Worm (Caenorhabditis elegans) whole organism, late embryonic: ENCODE measurements around the gene cest-8.

Experiments
- C38D4.7 ChIP-seq: fragments of 200-800 bp; sonication (Bioruptor generic); optimal IDR thresholded peaks from 2 replicates; lab custom pipeline; 2018; ENCODE audit warnings: mild to moderate bottlenecking, missing genetic modification characterization, moderate library complexity, missing compliant biosample characterization
- F13H6.1 ChIP-seq: sonication (generic microtip); optimal IDR thresholded peaks from 2 replicates; lab custom pipeline; 2016; ENCODE audit warnings: missing genetic modification characterization, missing compliant biosample characterization
- K02D7.2 ChIP-seq: sonication (generic microtip); optimal IDR thresholded peaks from 2 replicates; lab custom pipeline; 2017; ENCODE audit warnings: mild to moderate bottlenecking, missing genetic modification characterization, missing compliant biosample characterization
- Y22D7AL.16 ChIP-seq: sonication (generic microtip); optimal IDR thresholded peaks from 2 replicates; lab custom pipeline; 2016; ENCODE audit warnings: missing genetic modification characterization, missing compliant biosample characterization
- ahr-1 ChIP-seq: sonication (generic microtip); optimal IDR thresholded peaks from 2 replicates; lab custom pipeline; 2016; ENCODE audit warnings: missing genetic modification characterization, missing compliant biosample characterization
- ama-1 ChIP-seq: fragments of 150-350 bp; optimal IDR thresholded peaks from 2 replicates; lab custom pipeline; 2014
- ceh-14 ChIP-seq: sonication (generic microtip); optimal IDR thresholded peaks from 2 replicates; lab custom pipeline; 2016; ENCODE audit warnings: missing genotype, missing genetic modification characterization, missing compliant biosample characterization
- ceh-18 ChIP-seq: sonication (generic microtip); optimal IDR thresholded peaks from 2 replicates; lab custom pipeline; 2016; ENCODE audit warnings: missing genetic modification characterization, missing compliant biosample characterization
- ceh-19 ChIP-seq: fragments of 200-800 bp; sonication (Bioruptor generic); optimal IDR thresholded peaks from 2 replicates; lab custom pipeline; 2018; ENCODE audit warnings: mild to moderate bottlenecking, missing genetic modification characterization, missing compliant biosample characterization
- ceh-2 ChIP-seq: sonication (generic microtip); optimal IDR thresholded peaks from 2 replicates; lab custom pipeline; 2016; ENCODE audit warnings: missing genotype, missing genetic modification characterization, missing compliant biosample characterization
- ceh-22 ChIP-seq: sonication (generic microtip); optimal IDR thresholded peaks from 2 replicates; lab custom pipeline; 2017; ENCODE audit warnings: missing biosample characterization, missing genetic modification characterization
- ceh-24 ChIP-seq: sonication (generic microtip); optimal IDR thresholded peaks from 2 replicates; lab custom pipeline; 2016; ENCODE audit warnings: mild to moderate bottlenecking, missing genetic modification characterization, missing compliant biosample characterization
- ceh-30 ChIP-seq: fragments of 150-350 bp; optimal IDR thresholded peaks from 2 replicates; lab custom pipeline; 2014; ENCODE audit warnings: missing biosample characterization, missing genetic modification characterization
- ceh-31 ChIP-seq: sonication (generic microtip); optimal IDR thresholded peaks from 2 replicates; lab custom pipeline; 2016; ENCODE audit warnings: missing genetic modification characterization, missing compliant biosample characterization
- ceh-45 ChIP-seq: fragments of 200-800 bp; sonication (Bioruptor generic); IDR thresholded peaks from 2 replicates; pipeline ENCODE4 v1.3.6; 2022; ENCODE audit warnings: missing genetic modification reagents, missing genetic modification characterization, missing compliant biosample characterization
- ceh-6 ChIP-seq: fragments of 200-800 bp; sonication (Bioruptor generic); optimal IDR thresholded peaks from 2 replicates; lab custom pipeline; 2018; ENCODE audit warnings: mild to moderate bottlenecking, missing genetic modification characterization, missing compliant biosample characterization
- che-1 ChIP-seq: sonication (generic microtip); optimal IDR thresholded peaks from 2 replicates; lab custom pipeline; 2016; ENCODE audit warnings: mild to moderate bottlenecking, missing genetic modification characterization, missing compliant biosample characterization
- dmd-4 ChIP-seq: sonication (generic microtip); optimal IDR thresholded peaks from 2 replicates; lab custom pipeline; 2016; ENCODE audit warnings: borderline replicate concordance, missing genetic modification characterization, missing compliant biosample characterization
- dve-1 ChIP-seq: sonication (generic microtip); optimal IDR thresholded peaks from 2 replicates; lab custom pipeline; 2017; ENCODE audit warnings: antibody characterized with exemption, mild to moderate bottlenecking, missing genetic modification characterization, missing compliant biosample characterization
- elt-4 ChIP-seq: sonication (generic microtip); optimal IDR thresholded peaks from 2 replicates; lab custom pipeline; 2016; ENCODE audit warnings: missing genetic modification characterization, missing compliant biosample characterization
- ets-4 ChIP-seq: sonication (generic microtip); optimal IDR thresholded peaks from 2 replicates; lab custom pipeline; 2016; ENCODE audit warnings: missing genetic modification characterization, missing compliant biosample characterization
- eyg-1 ChIP-seq: sonication (generic microtip); optimal IDR thresholded peaks from 2 replicates; lab custom pipeline; 2016; ENCODE audit warnings: missing genotype, missing genetic modification characterization, missing compliant biosample characterization
- fax-1 ChIP-seq: sonication (generic microtip); optimal IDR thresholded peaks from 2 replicates; lab custom pipeline; 2016; ENCODE audit warnings: missing genotype, missing genetic modification characterization, missing compliant biosample characterization
- fkh-10 ChIP-seq: fragments of 150-350 bp; optimal IDR thresholded peaks from 2 replicates; lab custom pipeline; 2014; ENCODE audit warnings: missing biosample characterization, missing genetic modification reagents, missing genetic modification characterization
- hlh-13 ChIP-seq: fragments of 200-800 bp; sonication (Bioruptor generic); optimal IDR thresholded peaks from 2 replicates; lab custom pipeline; 2018; ENCODE audit warnings: mild to moderate bottlenecking, missing genetic modification characterization, missing compliant biosample characterization
- hlh-15 ChIP-seq: sonication (generic microtip); optimal IDR thresholded peaks from 2 replicates; lab custom pipeline; 2016; ENCODE audit warnings: missing genetic modification characterization, missing compliant biosample characterization
- hlh-30 ChIP-seq: sonication (generic microtip); optimal IDR thresholded peaks from 2 replicates; lab custom pipeline; 2017; ENCODE audit warnings: antibody characterized with exemption, missing genetic modification characterization, missing compliant biosample characterization; ENCODE audit not compliant: insufficient read depth
- hlh-6 ChIP-seq: sonication (generic microtip); optimal IDR thresholded peaks from 2 replicates; lab custom pipeline; 2016; ENCODE audit warnings: missing genotype, missing genetic modification characterization, missing compliant biosample characterization
- lim-6 ChIP-seq: sonication (generic microtip); optimal IDR thresholded peaks from 2 replicates; lab custom pipeline; 2016; ENCODE audit warnings: missing genetic modification characterization, missing compliant biosample characterization
- lin-11 ChIP-seq: fragments of 200-800 bp; sonication (Bioruptor generic); optimal IDR thresholded peaks from 2 replicates; lab custom pipeline; 2018; ENCODE audit warnings: mild to moderate bottlenecking, missing genetic modification characterization, missing compliant biosample characterization
- madf-2 ChIP-seq: sonication (generic microtip); optimal IDR thresholded peaks from 2 replicates; lab custom pipeline; 2017; ENCODE audit warnings: missing genetic modification characterization, missing compliant biosample characterization
- mec-3 ChIP-seq: sonication (generic microtip); optimal IDR thresholded peaks from 2 replicates; lab custom pipeline; 2016; ENCODE audit warnings: borderline replicate concordance, missing genetic modification characterization, missing compliant biosample characterization
- nfya-1 ChIP-seq: sonication (generic microtip); optimal IDR thresholded peaks from 2 replicates; lab custom pipeline; 2017; ENCODE audit warnings: missing genetic modification characterization, mild to moderate bottlenecking, missing compliant biosample characterization, antibody characterized with exemption, moderate library complexity
- nhr-232 ChIP-seq: sonication (generic microtip); optimal IDR thresholded peaks from 2 replicates; lab custom pipeline; 2016; ENCODE audit warnings: missing genetic modification characterization, missing compliant biosample characterization
- odd-2 ChIP-seq: sonication (generic microtip); optimal IDR thresholded peaks from 2 replicates; lab custom pipeline; 2017; ENCODE audit warnings: antibody characterized with exemption, mild to moderate bottlenecking, missing genetic modification characterization, missing compliant biosample characterization
- pat-9 ChIP-seq: fragments of 200-800 bp; sonication (Bioruptor generic); optimal IDR thresholded peaks from 2 replicates; lab custom pipeline; 2018; ENCODE audit warnings: mild to moderate bottlenecking, missing genetic modification characterization, moderate library complexity, missing compliant biosample characterization
- pha-2 ChIP-seq: sonication (generic microtip); optimal IDR thresholded peaks from 2 replicates; lab custom pipeline; 2017; ENCODE audit warnings: mild to moderate bottlenecking, missing genetic modification characterization, missing compliant biosample characterization
- pha-4 ChIP-seq: fragments of 150-350 bp; optimal IDR thresholded peaks from 2 replicates; lab custom pipeline; 2018; ENCODE audit warnings: missing biosample characterization, missing genetic modification reagents, missing genetic modification characterization
- pqm-1 ChIP-seq: sonication (generic microtip); optimal IDR thresholded peaks from 2 replicates; lab custom pipeline; 2016; ENCODE audit warnings: missing genetic modification characterization, missing compliant biosample characterization
- pros-1 ChIP-seq: fragments of 150-350 bp; optimal IDR thresholded peaks from 2 replicates; lab custom pipeline; 2014; ENCODE audit warnings: missing biosample characterization, missing genetic modification reagents, missing genetic modification characterization
- sdc-2 ChIP-seq: sonication (generic microtip); optimal IDR thresholded peaks from 2 replicates; lab custom pipeline; 2016; ENCODE audit warnings: missing genotype, missing genetic modification characterization, missing compliant biosample characterization
- sox-2 ChIP-seq: fragments of 200-800 bp; sonication (Bioruptor generic); IDR thresholded peaks from 2 replicates; pipeline ENCODE4 v1.3.6; 2022; ENCODE audit warnings: missing genetic modification reagents, missing genetic modification characterization, missing compliant biosample characterization
- sox-4 ChIP-seq: sonication (generic microtip); optimal IDR thresholded peaks from 2 replicates; lab custom pipeline; 2017; ENCODE audit warnings: mild to moderate bottlenecking, missing genetic modification characterization, inconsistent platforms, missing compliant biosample characterization
- tbx-2 ChIP-seq: sonication (generic microtip); optimal IDR thresholded peaks from 2 replicates; lab custom pipeline; 2016; ENCODE audit warnings: missing genetic modification characterization, missing compliant biosample characterization
- tbx-7 ChIP-seq: sonication (generic microtip); optimal IDR thresholded peaks from 2 replicates; lab custom pipeline; 2016; ENCODE audit warnings: missing genotype, missing genetic modification characterization, missing compliant biosample characterization
- unc-3 ChIP-seq, 2 experiments: fragments of 200-800 bp in 1 of 2; sonication (Bioruptor generic) in 1 of 2; sonication (generic microtip) in 1 of 2; conservative IDR thresholded peaks in 1 of 2; optimal IDR thresholded peaks in 1 of 2; 2 replicates each; pipeline versions ENCODE4 v1.3.6 to Lab custom; 2016 to 2022; ENCODE audit warnings: missing compliant biosample characterization in 2 of 2, missing genetic modification characterization in 2 of 2, missing genetic modification reagents in 1 of 2
- unc-42 ChIP-seq: sonication (generic microtip); optimal IDR thresholded peaks from 2 replicates; lab custom pipeline; 2016; ENCODE audit warnings: missing genotype, missing genetic modification characterization, missing compliant biosample characterization
- unc-55 ChIP-seq: sonication (generic microtip); optimal IDR thresholded peaks from 2 replicates; lab custom pipeline; 2017; ENCODE audit warnings: missing biosample characterization, missing genetic modification reagents, missing genetic modification characterization
- zip-5 ChIP-seq: sonication (generic microtip); optimal IDR thresholded peaks from 2 replicates; lab custom pipeline; 2016; ENCODE audit warnings: missing genetic modification characterization, missing compliant biosample characterization
- ztf-16 ChIP-seq: sonication (generic microtip); optimal IDR thresholded peaks from 2 replicates; lab custom pipeline; 2017; ENCODE audit warnings: missing genetic modification characterization, missing compliant biosample characterization

Gene cest-8

ce11 chrX:12219477-12219876 lies at the start of gene cest-8:
Gene cest-8, plus strand, starts transcription at chrX:12219660.
- no peak for TF ChIP-seq ceh-19 (GFP tag; lab: Kevin White, UChicago)
- no peak for TF ChIP-seq pros-1
- no peak for TF ChIP-seq ceh-31 (tag; lab: Kevin White, UChicago)

ce11 chrX:12171631-12172348 lies 47.7 kb upstream of the cest-8 start, which contains the start of gene F57G12.1:
Gene F57G12.1, minus strand, starts transcription at chrX:12171681.
- TF ChIP-seq ceh-24 (no peak), ceh-45 (no peak), C38D4.7 (GFP tag; lab: Kevin White, UChicago) (no peak), ceh-2 (tag; lab: Kevin White, UChicago) (peak; percentile 53), ceh-22 (tag; lab: Kevin White, UChicago) (no peak), F13H6.1 (tag; lab: Kevin White, UChicago) (peak; percentile 20), eyg-1 (tag; lab: Kevin White, UChicago) (peak; percentile 74), pha-2 (tag; lab: Kevin White, UChicago) (no peak), ceh-30 (tag; lab: Kevin White, UChicago) (peak; percentile 5), mec-3 (tag; lab: Kevin White, UChicago) (no peak), ceh-31 (tag; lab: Kevin White, UChicago) (peak; percentile 70), pat-9 (tag; lab: Kevin White, UChicago) (no peak), hlh-15 (tag; lab: Kevin White, UChicago) (no peak), nfya-1 (tag; lab: Kevin White, UChicago) (peak; percentile 84), ceh-6 (peak; percentile 49), pqm-1 (tag; lab: Kevin White, UChicago) (no peak), madf-2 (tag; lab: Kevin White, UChicago) (no peak), ztf-16 (tag; lab: Kevin White, UChicago) (no peak), tbx-7 (tag; lab: Kevin White, UChicago) (no peak), pha-4 (tag; lab: Kevin White, UChicago) (no peak), elt-4 (tag; lab: Kevin White, UChicago) (no peak), ceh-14 (tag; lab: Kevin White, UChicago) (peak; percentile 75), ahr-1 (no peak), fax-1 (tag; lab: Kevin White, UChicago) (no peak), odd-2 (tag; lab: Kevin White, UChicago) (peak; percentile 6), hlh-13 (GFP tag; lab: Kevin White, UChicago) (no peak), sdc-2 (tag; lab: Kevin White, UChicago) (peak; percentile 64), dve-1 (no peak), dmd-4 (tag; lab: Kevin White, UChicago) (no peak), zip-5 (tag; lab: Kevin White, UChicago) (no peak), Y22D7AL.16 (tag; lab: Kevin White, UChicago) (no peak), che-1 (tag; lab: Kevin White, UChicago) (peak; percentile 57), ama-1 (lab: Kevin White, UChicago) (peak; percentile 78), tbx-2 (peak; percentile 43), lin-11 (no peak), nhr-232 (tag; lab: Kevin White, UChicago) (no peak), sox-4 (tag; lab: Kevin White, UChicago) (no peak), hlh-30 (tag; lab: Kevin White, UChicago) (peak; percentile 79), unc-3 (GFP tag; conservative IDR thresholded peaks at IDR 0.05; lab: Robert Waterston, UW) (no peak), unc-3 (tag; optimal IDR thresholded peaks at IDR 0.05; lab: Kevin White, UChicago) (no peak), hlh-6 (tag; lab: Kevin White, UChicago) (no peak), pros-1 (no peak), sox-2 (GFP tag; lab: Robert Waterston, UW) (no peak), unc-55 (GFP tag; lab: Kevin White, UChicago) (peak; percentile 65), K02D7.2 (tag; lab: Kevin White, UChicago) (no peak), lim-6 (tag; lab: Kevin White, UChicago) (no peak), ceh-18 (tag; lab: Kevin White, UChicago) (peak; percentile 66), fkh-10 (GFP tag; lab: Kevin White, UChicago) (no peak), unc-42 (tag; lab: Kevin White, UChicago) (peak; percentile 65), ets-4 (tag; lab: Kevin White, UChicago) (no peak)
